Worm (Caenorhabditis elegans) whole organism, L4/young adult: ENCODE data around the gene srh-145.

Experiments used
- W03F9.2 ChIP-seq: fragments of 150-350 bp; optimal IDR thresholded peaks from 2 replicates; lab custom pipeline; 2014; ENCODE audit warnings: missing biosample characterization, missing genetic modification characterization
- dao-5 ChIP-seq: sonication (generic microtip); optimal IDR thresholded peaks from 2 replicates; lab custom pipeline; 2016; ENCODE audit warnings: missing genotype, missing genetic modification characterization, moderate library complexity, missing compliant biosample characterization

ce11 chrV:16437546-16437945, 27.0 kb downstream of the srh-145 start, which contains the start of gene F26D2.15:
- TF ChIP-seq W03F9.2 (tag; lab: Kevin White, UChicago) (no peak), dao-5 (no peak)
